Fruit fly (Drosophila melanogaster): ENCODE data around the gene Akr1B.

Akr1B gene

dm6 chr3L:11587720-11588580, 36.2 kb downstream of the Akr1B start, which contains the start of gene rt (continued):
- TF ChIP-seq twi (tag; optimal IDR thresholded peaks at IDR 0.05) (peak; percentile 51), Hr39 (optimal IDR thresholded peaks at IDR 0.05) (no peak), CG7357 (GFP tag; IDR thresholded peaks at IDR 0.05) (no peak), ftz-f1 (GFP tag; optimal IDR thresholded peaks at IDR 0.05) (no peak), CG10543 (GFP tag; optimal IDR thresholded peaks at IDR 0.05) (no peak), Sin3A (optimal IDR thresholded peaks at IDR 0.05) (no peak), CG6813 (GFP tag; optimal IDR thresholded peaks at IDR 0.05) (peak; percentile 29), chinmo (GFP tag; IDR thresholded peaks at IDR 0.05; ENCODE audit: partially characterized antibody) (0 out of 4 replicates have a peak, but pooled peaks have one; percentile 29), CG34224 (GFP tag; IDR thresholded peaks at IDR 0.05; ENCODE audit: partially characterized antibody) (no peak), lmd (GFP tag; IDR thresholded peaks at IDR 0.05) (no peak; the same call in 1 of the 2 replicates), CG15696 (tag; optimal IDR thresholded peaks at IDR 0.05) (peak; percentile 56), dmrt99B (tag; optimal IDR thresholded peaks at IDR 0.05) (peak; percentile 53), CG10321 (GFP tag; IDR thresholded peaks at IDR 0.05) (no peak), Dll (GFP tag; IDR thresholded peaks at IDR 0.05; ENCODE audit: partially characterized antibody) (no peak), HmgZ (tag; optimal IDR thresholded peaks at IDR 0.05) (no peak), Awh (GFP tag; IDR thresholded peaks at IDR 0.05) (no peak; the same call in 1 of the 2 replicates), H15 (GFP tag; IDR thresholded peaks at IDR 0.05) (no peak), sd (tag; optimal IDR thresholded peaks at IDR 0.05) (peak; percentile 90), Deaf1 (tag; optimal IDR thresholded peaks at IDR 0.05) (peak; percentile 6), Mad (GFP tag; optimal IDR thresholded peaks at IDR 0.05) (peak; percentile 27), ranshi (GFP tag; IDR thresholded peaks at IDR 0.05) (no peak; the same call in 1 of the 2 replicates), Oli (tag; optimal IDR thresholded peaks at IDR 0.05) (peak; percentile 66), croc (GFP tag; conservative IDR thresholded peaks at IDR 0.05) (peak; percentile 62), maf-S (GFP tag; optimal IDR thresholded peaks at IDR 0.05) (no peak), CG15011 (GFP tag; optimal IDR thresholded peaks at IDR 0.05) (peak; percentile 27), CG4854 (GFP tag; optimal IDR thresholded peaks at IDR 0.05) (peak; percentile 4), CG11696 (GFP tag; IDR thresholded peaks at IDR 0.05) (no peak), CG11398 (GFP tag; optimal IDR thresholded peaks at IDR 0.05) (no peak), CG8944 (GFP tag; optimal IDR thresholded peaks at IDR 0.05) (no peak), p53 (GFP tag; optimal IDR thresholded peaks at IDR 0.05) (no peak), CG13287 (GFP tag; IDR thresholded peaks at IDR 0.05; ENCODE audit: partially characterized antibody) (no peak), mirr (GFP tag; optimal IDR thresholded peaks at IDR 0.05) (no peak), CG16863 (GFP tag; optimal IDR thresholded peaks at IDR 0.05) (peak; percentile 38), CG30020 (tag; optimal IDR thresholded peaks at IDR 0.05) (peak; percentile 39), Asciz (GFP tag; optimal IDR thresholded peaks at IDR 0.05) (peak; percentile 24), CG11723 (GFP tag; optimal IDR thresholded peaks at IDR 0.05) (peak; percentile 8), Hmr (GFP tag; optimal IDR thresholded peaks at IDR 0.05) (no peak), CG2875 (GFP tag; optimal IDR thresholded peaks at IDR 0.05) (peak; percentile 38), CG12299 (tag; optimal IDR thresholded peaks at IDR 0.05) (no peak), pho (GFP tag; optimal IDR thresholded peaks at IDR 0.05) (no peak), D19A (tag; optimal IDR thresholded peaks at IDR 0.05) (peak; percentile 58), otp (GFP tag; IDR thresholded peaks at IDR 0.05) (0 out of 3 replicates have a peak, but pooled peaks have one; percentile 49), TFAM (GFP tag; optimal IDR thresholded peaks at IDR 0.05) (no peak), CG17361 (GFP tag; IDR thresholded peaks at IDR 0.05) (peak; percentile 68), CG14860 (GFP tag; IDR thresholded peaks at IDR 0.05; ENCODE audit: partially characterized antibody) (0 out of 3 replicates have a peak, but pooled peaks have one; percentile 30), CG1529 (GFP tag; optimal IDR thresholded peaks at IDR 0.05) (peak; percentile 56), Usf (GFP tag; optimal IDR thresholded peaks at IDR 0.05) (peak; percentile 22), Drgx (GFP tag; IDR thresholded peaks at IDR 0.05) (peak; percentile 77), CG2129 (GFP tag; IDR thresholded peaks at IDR 0.05; ENCODE audit: partially characterized antibody) (no peak)

All from whole organism, embryonic.